Worm (Caenorhabditis elegans) whole organism, L2 larva: ENCODE measurements around the gene ndua-7.

Experiments
- C34F6.9 ChIP-seq: fragments of 150-350 bp; optimal IDR thresholded peaks from 2 replicates; lab custom pipeline; 2014; ENCODE audit warnings: missing biosample characterization, missing genetic modification characterization
- F13H6.1 ChIP-seq: sonication (generic microtip); optimal IDR thresholded peaks from 2 replicates; lab custom pipeline; 2016; ENCODE audit warnings: missing genetic modification characterization, missing compliant biosample characterization
- R02D3.7 ChIP-seq: fragments of 150-350 bp; optimal IDR thresholded peaks from 2 replicates; lab custom pipeline; 2014; ENCODE audit warnings: missing biosample characterization, missing genetic modification characterization
- Y55F3AM.14 ChIP-seq: fragments of 200-800 bp; sonication (Bioruptor generic); optimal IDR thresholded peaks from 2 replicates; lab custom pipeline; 2018; ENCODE audit warnings: mild to moderate bottlenecking, missing genetic modification characterization, missing compliant biosample characterization
- alr-1 ChIP-seq: fragments of 150-350 bp; optimal IDR thresholded peaks from 2 replicates; lab custom pipeline; 2014; ENCODE audit warnings: missing biosample characterization, missing genetic modification characterization
- aly-2 ChIP-seq: fragments of 150-350 bp; optimal IDR thresholded peaks from 2 replicates; lab custom pipeline; 2014; ENCODE audit warnings: missing biosample characterization, missing genetic modification characterization
- ama-1 ChIP-seq: fragments of 150-350 bp; optimal IDR thresholded peaks from 2 replicates; lab custom pipeline; 2018; ENCODE audit warnings: inconsistent platforms
- blmp-1 ChIP-seq: sonication (generic microtip); optimal IDR thresholded peaks from 2 replicates; lab custom pipeline; 2017; ENCODE audit warnings: missing genetic modification characterization, mild to moderate bottlenecking, missing compliant biosample characterization, antibody characterized with exemption, moderate library complexity; ENCODE audit not compliant: insufficient read depth
- ceh-82 ChIP-seq: fragments of 150-350 bp; optimal IDR thresholded peaks from 2 replicates; lab custom pipeline; 2014; ENCODE audit warnings: missing biosample characterization, missing genetic modification characterization
- crh-2 ChIP-seq: sonication (generic microtip); optimal IDR thresholded peaks from 2 replicates; lab custom pipeline; 2017; ENCODE audit warnings: missing biosample characterization, missing genetic modification characterization
- dmd-4 ChIP-seq: sonication (generic microtip); optimal IDR thresholded peaks from 2 replicates; lab custom pipeline; 2017; ENCODE audit warnings: missing biosample characterization, missing genetic modification characterization
- egl-27 ChIP-seq: sonication (generic microtip); optimal IDR thresholded peaks from 3 replicates; lab custom pipeline; 2017; ENCODE audit warnings: missing biosample characterization, missing genetic modification reagents, missing genetic modification characterization
- elt-1 ChIP-seq: fragments of 150-350 bp; optimal IDR thresholded peaks from 2 replicates; lab custom pipeline; 2014; ENCODE audit warnings: missing biosample characterization, missing genetic modification characterization
- fos-1 ChIP-seq: fragments of 150-350 bp; optimal IDR thresholded peaks from 2 replicates; lab custom pipeline; 2014; ENCODE audit warnings: missing biosample characterization, missing genetic modification characterization
- gmeb-1 ChIP-seq: fragments of 150-350 bp; optimal IDR thresholded peaks from 2 replicates; lab custom pipeline; 2014; ENCODE audit warnings: missing biosample characterization, missing genetic modification characterization
- lin-11 ChIP-seq: fragments of 150-350 bp; sonication (generic microtip); optimal IDR thresholded peaks from 2 replicates; lab custom pipeline; 2014; ENCODE audit warnings: missing biosample characterization, missing genetic modification characterization, inconsistent platforms, mixed read lengths
- lin-13 ChIP-seq: fragments of 150-350 bp; optimal IDR thresholded peaks from 2 replicates; lab custom pipeline; 2014; ENCODE audit warnings: missing biosample characterization, missing genetic modification reagents, missing genetic modification characterization
- lsy-2 ChIP-seq, 2 experiments: fragments of 150-350 bp in 1 of 2; sonication (generic microtip) in 1 of 2; optimal IDR thresholded peaks; 2 replicates each; lab custom pipeline; 2014 to 2017; ENCODE audit warnings: missing biosample characterization in 2 of 2, missing genetic modification characterization in 2 of 2
- mab-5 ChIP-seq: fragments of 150-350 bp; optimal IDR thresholded peaks from 2 replicates; lab custom pipeline; 2014; ENCODE audit warnings: missing biosample characterization, missing genetic modification characterization
- mbf-1 ChIP-seq: sonication (generic microtip); optimal IDR thresholded peaks from 2 replicates; lab custom pipeline; 2017; ENCODE audit warnings: missing biosample characterization, missing genetic modification characterization
- mdl-1 ChIP-seq, 2 experiments: fragments of 150-350 bp in 1 of 2; sonication (generic microtip) in 1 of 2; optimal IDR thresholded peaks; 2 replicates each; lab custom pipeline; 2017; ENCODE audit warnings: missing biosample characterization in 2 of 2, missing genetic modification characterization in 2 of 2
- nhr-10 ChIP-seq: sonication (generic microtip); optimal IDR thresholded peaks from 2 replicates; lab custom pipeline; 2017; ENCODE audit warnings: missing biosample characterization, missing genetic modification characterization
- nhr-12 ChIP-seq: fragments of 150-350 bp; optimal IDR thresholded peaks from 2 replicates; lab custom pipeline; 2014; ENCODE audit warnings: missing biosample characterization, missing genetic modification characterization
- nhr-129 ChIP-seq: fragments of 150-350 bp; optimal IDR thresholded peaks from 2 replicates; lab custom pipeline; 2014; ENCODE audit warnings: missing biosample characterization, missing genetic modification characterization
- nhr-21 ChIP-seq: fragments of 150-350 bp; optimal IDR thresholded peaks from 2 replicates; lab custom pipeline; 2014; ENCODE audit warnings: missing biosample characterization, missing genetic modification characterization
- nhr-237 ChIP-seq: fragments of 150-350 bp; optimal IDR thresholded peaks from 2 replicates; lab custom pipeline; 2014; ENCODE audit warnings: missing biosample characterization, missing genetic modification characterization
- nhr-25 ChIP-seq: fragments of 150-350 bp; sonication (generic microtip); optimal IDR thresholded peaks from 3 replicates; lab custom pipeline; 2014; ENCODE audit warnings: missing biosample characterization, missing genetic modification characterization
- nhr-6 ChIP-seq: fragments of 150-350 bp; optimal IDR thresholded peaks from 2 replicates; lab custom pipeline; 2014; ENCODE audit warnings: missing biosample characterization, missing genetic modification characterization
- peb-1 ChIP-seq: fragments of 150-350 bp; optimal IDR thresholded peaks from 2 replicates; lab custom pipeline; 2014; ENCODE audit warnings: missing biosample characterization, missing genetic modification characterization
- sem-4 ChIP-seq: fragments of 150-350 bp; optimal IDR thresholded peaks from 2 replicates; lab custom pipeline; 2014; ENCODE audit warnings: missing biosample characterization, missing genetic modification reagents, missing genetic modification characterization
- skn-1 ChIP-seq: sonication (generic microtip); optimal IDR thresholded peaks from 2 replicates; lab custom pipeline; 2017; ENCODE audit warnings: missing biosample characterization, missing genetic modification characterization
- sma-3 ChIP-seq: sonication (generic microtip); optimal IDR thresholded peaks from 2 replicates; lab custom pipeline; 2016; ENCODE audit warnings: missing genetic modification reagents, missing genetic modification characterization, missing compliant biosample characterization
- sma-9 ChIP-seq, 2 experiments: fragments of 150-350 bp in 1 of 2; sonication (generic microtip) in 1 of 2; optimal IDR thresholded peaks; 2 replicates each; lab custom pipeline; 2014 to 2016; ENCODE audit warnings: missing genetic modification characterization in 2 of 2, mild to moderate bottlenecking in 1 of 2, missing biosample characterization in 1 of 2, missing compliant biosample characterization in 1 of 2, missing genetic modification reagents in 1 of 2, moderate library complexity in 1 of 2
- snpc-4 ChIP-seq: fragments of 150-350 bp; optimal IDR thresholded peaks from 2 replicates; lab custom pipeline; 2014; ENCODE audit warnings: missing biosample characterization, missing genetic modification characterization
- unc-39 ChIP-seq: fragments of 150-350 bp; optimal IDR thresholded peaks from 2 replicates; lab custom pipeline; 2014; ENCODE audit warnings: missing biosample characterization, missing genetic modification characterization
- unc-55 ChIP-seq: fragments of 150-350 bp; sonication (generic microtip); optimal IDR thresholded peaks from 3 replicates; lab custom pipeline; 2014; ENCODE audit warnings: missing biosample characterization, missing genetic modification reagents, missing genetic modification characterization
- unc-62 ChIP-seq: fragments of 150-350 bp; optimal IDR thresholded peaks from 2 replicates; lab custom pipeline; 2014; ENCODE audit warnings: missing biosample characterization, missing genetic modification reagents, missing genetic modification characterization
- zag-1 ChIP-seq: fragments of 150-350 bp; optimal IDR thresholded peaks from 2 replicates; lab custom pipeline; 2014; ENCODE audit warnings: missing biosample characterization, missing genetic modification characterization
- ztf-1 ChIP-seq: fragments of 200-800 bp; sonication (Bioruptor generic); conservative IDR thresholded peaks from 2 replicates; pipeline ENCODE4 v1.3.6; 2022; ENCODE audit warnings: missing genetic modification characterization, missing compliant biosample characterization
- ztf-11 ChIP-seq: sonication (generic microtip); optimal IDR thresholded peaks from 2 replicates; lab custom pipeline; 2017; ENCODE audit warnings: missing biosample characterization, missing genetic modification characterization
- ztf-4 ChIP-seq: fragments of 150-350 bp; optimal IDR thresholded peaks from 2 replicates; lab custom pipeline; 2014; ENCODE audit warnings: missing biosample characterization, missing genetic modification characterization

The ndua-7 gene

DNA sequence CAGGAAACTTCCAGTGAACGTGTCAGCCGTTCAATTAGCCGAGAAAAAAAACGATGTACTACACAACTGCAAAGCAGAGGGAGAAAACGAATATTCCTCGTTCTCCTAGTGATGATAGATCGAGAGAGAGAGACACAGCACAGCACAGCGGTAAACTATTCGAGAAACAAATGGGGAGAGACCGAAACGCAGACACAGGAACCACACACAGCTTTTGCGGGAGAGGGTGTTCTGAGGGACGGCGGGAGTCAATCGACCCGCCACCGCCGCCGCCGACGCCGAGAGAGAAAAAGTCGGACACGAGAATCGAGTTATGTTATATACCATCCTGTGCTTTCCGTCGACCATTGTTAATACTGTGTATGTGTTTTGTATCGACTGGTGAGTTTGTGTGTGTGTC is 37.8 kb downstream of the ndua-7 start:
- TF ChIP-seq snpc-4 (tag; lab: Kevin White, UChicago): peak; percentile 58
- peak; percentile 27 for TF ChIP-seq nhr-129
- peak; percentile 48 for TF ChIP-seq C34F6.9
- no peak for TF ChIP-seq nhr-21
- no peak for TF ChIP-seq sem-4
- no peak for TF ChIP-seq peb-1 (tag; lab: Kevin White, UChicago)
- no peak for TF ChIP-seq egl-27 (tag; lab: Kevin White, UChicago)
- TF ChIP-seq dmd-4: no peak
- TF ChIP-seq zag-1 (tag; lab: Kevin White, UChicago): no peak
- TF ChIP-seq elt-1 (tag; lab: Kevin White, UChicago): no peak
- TF ChIP-seq unc-62 (GFP tag; lab: Kevin White, UChicago): no peak
- peak; percentile 24 for TF ChIP-seq sma-9 (GFP tag; optimal IDR thresholded peaks at IDR 0.05; lab: Kevin White, UChicago)
- no peak for TF ChIP-seq sma-9 (tag; optimal IDR thresholded peaks at IDR 0.05; lab: Kevin White, UChicago)
- peak; percentile 29 for TF ChIP-seq unc-55 (GFP tag; lab: Kevin White, UChicago)
- TF ChIP-seq F13H6.1 (tag; lab: Kevin White, UChicago): peak; percentile 20
- TF ChIP-seq fos-1 (tag; lab: Kevin White, UChicago): peak; percentile 22
- peak; percentile 5 for TF ChIP-seq crh-2 (tag; lab: Kevin White, UChicago)
- TF ChIP-seq skn-1 (tag; lab: Kevin White, UChicago): no peak

DNA sequence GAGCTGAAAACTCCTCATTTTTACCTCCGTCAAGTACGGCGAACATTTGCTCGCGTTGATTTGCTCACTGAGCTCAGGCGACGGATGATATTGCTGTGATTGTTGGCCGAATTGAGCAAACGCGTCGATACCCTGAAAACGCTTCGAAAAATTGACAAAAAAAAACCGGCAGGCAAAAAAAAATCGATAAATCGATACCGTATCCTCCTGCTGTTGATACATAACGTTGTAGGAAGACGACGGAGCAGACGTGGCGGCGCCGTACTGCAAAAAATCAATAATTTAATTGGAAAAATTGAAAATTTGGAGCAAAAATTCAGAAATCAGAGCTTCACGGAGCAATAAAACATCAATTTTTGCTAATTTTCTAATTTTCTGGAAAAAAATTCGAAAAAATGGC is 39.6 kb downstream of the ndua-7 start:
- no peak for TF ChIP-seq skn-1 (tag; lab: Kevin White, UChicago)
- TF ChIP-seq peb-1 (tag; lab: Kevin White, UChicago): no peak
- TF ChIP-seq aly-2 (tag; lab: Kevin White, UChicago): no peak
- no peak for TF ChIP-seq Y55F3AM.14 (GFP tag; lab: Kevin White, UChicago)
- no peak for TF ChIP-seq nhr-10 (tag; lab: Kevin White, UChicago)
- TF ChIP-seq mdl-1 (tag; optimal IDR thresholded peaks at IDR 0.05; lab: Kevin White, UChicago): no peak
- TF ChIP-seq blmp-1 (tag; lab: Kevin White, UChicago): no peak
- TF ChIP-seq unc-55 (GFP tag; lab: Kevin White, UChicago): no peak
- TF ChIP-seq ceh-82 (tag; lab: Kevin White, UChicago): no peak

DNA sequence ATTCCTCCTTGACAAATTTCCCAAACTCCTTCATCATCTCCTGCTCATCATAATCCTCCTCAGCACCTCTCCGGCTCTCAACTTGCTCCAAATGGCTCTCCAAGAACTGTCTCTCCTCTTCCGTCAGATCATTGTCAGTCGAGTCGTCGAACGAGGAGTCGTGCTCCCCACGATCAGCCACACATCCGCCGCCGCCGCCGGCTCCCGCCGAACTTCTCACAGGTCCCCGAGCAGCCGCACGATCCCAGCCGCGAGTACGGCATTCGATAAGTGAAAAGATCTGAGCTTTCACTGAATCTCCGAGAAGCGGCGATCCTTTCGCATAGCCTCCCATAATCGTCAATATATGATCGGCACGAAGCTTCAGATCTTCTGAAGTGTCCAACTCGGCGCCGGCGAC is 43.1 kb downstream of the ndua-7 start:
- TF ChIP-seq snpc-4 (tag; lab: Kevin White, UChicago): no peak
- no peak for TF ChIP-seq lin-11 (tag; lab: Kevin White, UChicago)
- TF ChIP-seq mdl-1 (tag; optimal IDR thresholded peaks at IDR 0.05; lab: Kevin White, UChicago): no peak
- no peak for TF ChIP-seq aly-2 (tag; lab: Kevin White, UChicago)

DNA sequence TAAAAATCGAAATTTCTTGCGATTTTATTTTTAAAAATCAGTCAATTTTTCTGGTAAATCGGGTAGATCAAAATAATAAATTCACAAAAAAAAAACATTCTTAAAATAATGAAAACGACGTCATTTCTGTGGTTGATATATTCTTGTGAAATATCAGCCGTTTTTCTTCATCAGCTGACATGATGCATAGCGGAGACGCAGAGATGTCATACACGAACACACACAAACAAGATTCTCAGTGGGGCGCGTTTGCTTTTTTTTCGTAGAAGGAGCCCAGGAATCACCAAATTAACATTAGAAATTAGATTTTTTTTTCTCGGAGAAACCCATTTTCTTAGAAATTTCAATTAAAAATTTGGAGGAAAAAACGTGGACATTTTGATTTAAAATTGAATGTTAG is 46.7 kb downstream of the ndua-7 start:
- no peak for TF ChIP-seq aly-2 (tag; lab: Kevin White, UChicago)
- TF ChIP-seq mdl-1 (tag; optimal IDR thresholded peaks at IDR 0.05; lab: Kevin White, UChicago): peak in 1 of 2 experiments; percentile 54
- TF ChIP-seq snpc-4 (tag; lab: Kevin White, UChicago): peak; percentile 45
- peak; percentile 18 for TF ChIP-seq nhr-12 (tag; lab: Kevin White, UChicago)
- TF ChIP-seq ztf-11 (tag; lab: Kevin White, UChicago): no peak
- peak; percentile 37 for TF ChIP-seq ama-1
- peak; percentile 73 for TF ChIP-seq nhr-21
- TF ChIP-seq lsy-2 (tag; optimal IDR thresholded peaks at IDR 0.05; lab: Kevin White, UChicago): peak; percentile 65 to 92
- TF ChIP-seq ztf-1: no peak
- no peak for TF ChIP-seq nhr-237 (tag; lab: Kevin White, UChicago)
- peak; percentile 6 for TF ChIP-seq ceh-82 (tag; lab: Kevin White, UChicago)
- peak; percentile 85 for TF ChIP-seq sma-9 (GFP tag; optimal IDR thresholded peaks at IDR 0.05; lab: Kevin White, UChicago)
- TF ChIP-seq sma-9 (tag; optimal IDR thresholded peaks at IDR 0.05; lab: Kevin White, UChicago): no peak
- peak; percentile 93 for TF ChIP-seq crh-2 (tag; lab: Kevin White, UChicago)
- TF ChIP-seq ztf-4 (tag; lab: Kevin White, UChicago): peak; percentile 69
- TF ChIP-seq blmp-1 (tag; lab: Kevin White, UChicago): peak; percentile 7
- peak; percentile 74 for TF ChIP-seq mab-5 (tag; lab: Kevin White, UChicago)
- TF ChIP-seq lin-13 (GFP tag; lab: Kevin White, UChicago): peak; percentile 92
- peak; percentile 90 for TF ChIP-seq fos-1 (tag; lab: Kevin White, UChicago)
- TF ChIP-seq unc-55 (GFP tag; lab: Kevin White, UChicago): peak; percentile 96
- TF ChIP-seq R02D3.7: no peak
- TF ChIP-seq mbf-1 (tag; lab: Kevin White, UChicago): no peak
- TF ChIP-seq nhr-25 (tag; lab: Kevin White, UChicago): peak; percentile 76
- peak; percentile 66 for TF ChIP-seq F13H6.1 (tag; lab: Kevin White, UChicago)
- TF ChIP-seq skn-1 (tag; lab: Kevin White, UChicago): peak; percentile 75
- TF ChIP-seq lin-11 (tag; lab: Kevin White, UChicago): peak; percentile 60
- peak; percentile 57 for TF ChIP-seq zag-1 (tag; lab: Kevin White, UChicago)
- peak; percentile 77 for TF ChIP-seq sma-3 (GFP tag; lab: Kevin White, UChicago)
- TF ChIP-seq sem-4: peak; percentile 57
- TF ChIP-seq nhr-6 (tag; lab: Kevin White, UChicago): peak; percentile 81
- TF ChIP-seq unc-39: no peak
- TF ChIP-seq egl-27 (tag; lab: Kevin White, UChicago): peak; percentile 69
- peak; percentile 91 for TF ChIP-seq nhr-129
- TF ChIP-seq alr-1 (tag; lab: Kevin White, UChicago): no peak
- TF ChIP-seq gmeb-1 (tag; lab: Kevin White, UChicago): peak; percentile 84
- TF ChIP-seq C34F6.9: peak; percentile 97
- TF ChIP-seq, all 48 proteins: peak for 27
